Worm (Caenorhabditis elegans) whole organism, L4 larva: Measurements from ENCODE around the gene C26E6.12.
A peak's percentile ranks its signal among the peaks of the same experiment; 100 is the strongest.

Experiments used
- F37D6.2 ChIP-seq: sonication (generic microtip); optimal IDR thresholded peaks from 2 replicates; lab custom pipeline; 2016; ENCODE audit warnings: mild to moderate bottlenecking, missing genetic modification characterization, missing compliant biosample characterization
- F44E2.7 ChIP-seq: fragments of 200-800 bp; sonication (Bioruptor generic); IDR thresholded peaks from 2 replicates; pipeline ENCODE4 v2.1.2; 2022; ENCODE audit warnings: missing genetic modification characterization, missing compliant biosample characterization
- T20F7.1 ChIP-seq: fragments of 200-800 bp; sonication (Bioruptor generic); optimal IDR thresholded peaks from 2 replicates; lab custom pipeline; 2018; ENCODE audit warnings: mild to moderate bottlenecking, missing genetic modification characterization, missing compliant biosample characterization
- ZK546.5 ChIP-seq, 2 experiments: sonication (generic microtip); optimal IDR thresholded peaks; 2 replicates each; lab custom pipeline; 2017; ENCODE audit warnings: missing biosample characterization in 2 of 2, missing genetic modification characterization in 2 of 2
- aha-1 ChIP-seq: fragments of 150-350 bp; peaks from one replicate; lab custom pipeline; 2014; ENCODE audit warnings: missing biosample characterization, missing genetic modification characterization
- lin-13 ChIP-seq: fragments of 150-350 bp; optimal IDR thresholded peaks from 2 replicates; lab custom pipeline; 2014; ENCODE audit warnings: missing biosample characterization, missing genetic modification reagents, missing genetic modification characterization
- mdl-1 ChIP-seq, 2 experiments: fragments of 150-350 bp in 1 of 2; sonication (generic microtip) in 1 of 2; optimal IDR thresholded peaks; 2 replicates each; lab custom pipeline; 2014 to 2017; ENCODE audit warnings: missing biosample characterization in 2 of 2, missing genetic modification characterization in 2 of 2
- mep-1 ChIP-seq: fragments of 150-350 bp; sonication (generic microtip); optimal IDR thresholded peaks from 3 replicates; lab custom pipeline; 2014; ENCODE audit warnings: missing biosample characterization, missing genetic modification characterization
- mxl-2 ChIP-seq: fragments of 200-800 bp; sonication (Bioruptor generic); conservative IDR thresholded peaks from 2 replicates; pipeline ENCODE4 v1.3.6; 2022; ENCODE audit warnings: missing genetic modification reagents, missing genetic modification characterization, missing compliant biosample characterization
- nhr-28 ChIP-seq: fragments of 150-350 bp; optimal IDR thresholded peaks from 2 replicates; lab custom pipeline; 2014; ENCODE audit warnings: missing biosample characterization, missing genetic modification characterization
- pha-4 ChIP-seq, 2 experiments: fragments of 150-350 bp in 1 of 2; fragments of 200-800 bp in 1 of 2; sonication (Bioruptor generic) in 1 of 2; IDR thresholded peaks in 1 of 2; optimal IDR thresholded peaks in 1 of 2; 2 replicates each; pipeline versions ENCODE4 v1.3.6 to Lab custom; 2014 to 2022; ENCODE audit warnings: missing genetic modification characterization in 2 of 2, missing genetic modification reagents in 2 of 2, missing biosample characterization in 1 of 2, missing compliant biosample characterization in 1 of 2
- skn-1 ChIP-seq: fragments of 150-350 bp; optimal IDR thresholded peaks from 2 replicates; lab custom pipeline; 2014; ENCODE audit warnings: missing biosample characterization, missing genetic modification characterization
- snpc-4 ChIP-seq: fragments of 150-350 bp; optimal IDR thresholded peaks from 2 replicates; lab custom pipeline; 2014; ENCODE audit warnings: missing biosample characterization, missing genetic modification characterization
- unc-62 ChIP-seq, 3 experiments: fragments of 150-350 bp in 1 of 3; sonication (generic microtip); optimal IDR thresholded peaks in 2 of 3; peaks in 1 of 3; 1 replicate in 1 of 3; 2 replicates in 2 of 3; lab custom pipeline; 2014 to 2017; ENCODE audit warnings: missing biosample characterization in 3 of 3, missing genetic modification characterization in 3 of 3, missing genetic modification reagents in 3 of 3, missing genotype in 1 of 3

ce11 chrIII:4899728-4900127 is 32.3 kb downstream of the C26E6.12 start:
- TF ChIP-seq unc-62 (GFP tag; optimal IDR thresholded peaks at IDR 0.05 in 1 of 2; lab: Kevin White, UChicago) (peak; percentile 28 to 100), unc-62 (tag; optimal IDR thresholded peaks at IDR 0.05; lab: Kevin White, UChicago) (no peak), skn-1 (tag; lab: Kevin White, UChicago) (peak; percentile 64), pha-4 (GFP tag; IDR thresholded peaks at IDR 0.05; lab: Robert Waterston, UW) (peak; percentile 98), pha-4 (tag; optimal IDR thresholded peaks at IDR 0.05; lab: Kevin White, UChicago) (peak; percentile 55), ZK546.5 (tag; optimal IDR thresholded peaks at IDR 0.05; lab: Kevin White, UChicago) (peak in 1 of 2 experiments; percentile 59), F44E2.7 (GFP tag; lab: Robert Waterston, UW) (peak; percentile 84; the same call in 1 of the 2 replicates), lin-13 (GFP tag; lab: Kevin White, UChicago) (peak; percentile 97), aha-1 (tag; lab: Kevin White, UChicago) (peak; percentile 100), T20F7.1 (GFP tag; lab: Kevin White, UChicago) (peak; percentile 95), mxl-2 (GFP tag; lab: Robert Waterston, UW) (peak; percentile 88), snpc-4 (tag; lab: Kevin White, UChicago) (peak; percentile 12), mep-1 (tag; lab: Kevin White, UChicago) (peak; percentile 99), mdl-1 (tag; optimal IDR thresholded peaks at IDR 0.05; lab: Kevin White, UChicago) (peak; percentile 79 to 99), F37D6.2 (tag; lab: Kevin White, UChicago) (peak; percentile 97), nhr-28 (tag; lab: Kevin White, UChicago) (peak; percentile 98)
